Fruit fly (Drosophila melanogaster) whole organism, embryonic: Measurements from ENCODE around the gene Drep4.

ENCODE experiments used
- Abd-B ChIP-seq: fragments of 200-800 bp; sonication (Bioruptor generic); optimal IDR thresholded peaks from 2 replicates; lab custom pipeline; 2018; ENCODE audit warnings: missing biosample characterization, mild to moderate bottlenecking, missing genetic modification characterization, moderate library complexity
- CG10209 ChIP-seq: fragments of 200-800 bp; sonication (Bioruptor generic); optimal IDR thresholded peaks from 3 replicates; lab custom pipeline; 2017; ENCODE audit warnings: missing biosample characterization, mild to moderate bottlenecking, missing genetic modification characterization, missing genetic modification reagents
- CG1024 ChIP-seq: fragments of 200-800 bp; sonication (Bioruptor generic); IDR thresholded peaks from 2 replicates; pipeline ENCODE4 v1.3.6; 2022; ENCODE audit warnings: missing biosample characterization, missing genetic modification characterization
- CG10654 ChIP-seq: fragments of 200-800 bp; sonication (Bioruptor generic); optimal IDR thresholded peaks from 2 replicates; lab custom pipeline; 2016; ENCODE audit warnings: missing biosample characterization, missing genetic modification characterization
- CG12071 ChIP-seq: fragments of 200-800 bp; sonication (Bioruptor generic); optimal IDR thresholded peaks from 3 replicates; lab custom pipeline; 2018; ENCODE audit warnings: missing biosample characterization, mild to moderate bottlenecking, missing genetic modification characterization
- CG15479 ChIP-seq: fragments of 200-800 bp; sonication (Bioruptor generic); optimal IDR thresholded peaks from 3 replicates; lab custom pipeline; 2019; ENCODE audit warnings: missing biosample characterization, mild to moderate bottlenecking, missing genetic modification characterization, moderate library complexity
- CG15601 ChIP-seq: fragments of 200-800 bp; sonication (Bioruptor generic); optimal IDR thresholded peaks from 3 replicates; lab custom pipeline; 2019; ENCODE audit warnings: missing biosample characterization, mild to moderate bottlenecking, missing genetic modification characterization, moderate library complexity
- CG18262 ChIP-seq: fragments of 200-800 bp; optimal IDR thresholded peaks from 3 replicates; lab custom pipeline; 2019; ENCODE audit warnings: missing biosample characterization, mild to moderate bottlenecking, missing genetic modification characterization, moderate library complexity
- CG3838 ChIP-seq: fragments of 200-800 bp; sonication (Bioruptor generic); optimal IDR thresholded peaks from 3 replicates; lab custom pipeline; 2016; ENCODE audit warnings: missing biosample characterization, missing genetic modification characterization
- CG4328 ChIP-seq: fragments of 200-800 bp; sonication (Bioruptor generic); optimal IDR thresholded peaks from 3 replicates; lab custom pipeline; 2017; ENCODE audit warnings: missing biosample characterization, missing genetic modification reagents, missing genetic modification characterization
- CG4854 ChIP-seq: fragments of 200-800 bp; sonication (Bioruptor generic); optimal IDR thresholded peaks from 2 replicates; lab custom pipeline; 2016; ENCODE audit warnings: missing biosample characterization, missing genetic modification characterization, inconsistent platforms
- CG6683 ChIP-seq: fragments of 200-800 bp; sonication (Bioruptor generic); optimal IDR thresholded peaks from 2 replicates; lab custom pipeline; 2017; ENCODE audit warnings: missing biosample characterization, mild to moderate bottlenecking, missing genetic modification characterization, missing genetic modification reagents
- CG7556 ChIP-seq: fragments of 200-800 bp; sonication (Bioruptor generic); optimal IDR thresholded peaks from 2 replicates; lab custom pipeline; 2017; ENCODE audit warnings: missing biosample characterization, mild to moderate bottlenecking, missing genetic modification characterization
- CG9609 ChIP-seq: fragments of 200-800 bp; sonication (Bioruptor generic); optimal IDR thresholded peaks from 3 replicates; lab custom pipeline; 2016; ENCODE audit warnings: missing biosample characterization, missing genetic modification characterization
- CG9727 ChIP-seq: fragments of 200-800 bp; sonication (Bioruptor generic); optimal IDR thresholded peaks from 3 replicates; lab custom pipeline; 2017; ENCODE audit warnings: missing biosample characterization, mild to moderate bottlenecking, missing genetic modification characterization
- CHES-1-like ChIP-seq: fragments of 200-800 bp; sonication (Bioruptor generic); optimal IDR thresholded peaks from 2 replicates; lab custom pipeline; 2016; ENCODE audit warnings: missing biosample characterization, missing genetic modification characterization
- CoRest ChIP-seq: fragments of 200-800 bp; sonication (Bioruptor generic); optimal IDR thresholded peaks from 3 replicates; lab custom pipeline; 2018; ENCODE audit warnings: missing biosample characterization, mild to moderate bottlenecking, missing genetic modification characterization, moderate library complexity
- Dref ChIP-seq: fragments of 200-800 bp; sonication (Bioruptor generic); IDR thresholded peaks from 2 replicates; pipeline ENCODE4 v1.3.6; 2022; ENCODE audit warnings: missing biosample characterization, missing genetic modification characterization
- E2f1 ChIP-seq: fragments of 200-800 bp; sonication (Bioruptor generic); IDR thresholded peaks from 2 replicates; pipeline ENCODE4 v1.3.6; 2022; ENCODE audit warnings: missing biosample characterization, missing genetic modification characterization
- Eip74EF ChIP-seq, 2 experiments: fragments of 200-800 bp in 1 of 2; fragments of >200 bp in 1 of 2; sonication (Bioruptor generic) in 1 of 2; optimal IDR thresholded peaks; 2 replicates each; lab custom pipeline; 2017 to 2019; ENCODE audit warnings: missing biosample characterization in 2 of 2, missing genetic modification characterization in 2 of 2, mild to moderate bottlenecking in 1 of 2, moderate library complexity in 1 of 2
- Ets65A ChIP-seq: fragments of 200-800 bp; sonication (Bioruptor generic); peaks from one replicate; lab custom pipeline; 2016; ENCODE audit warnings: missing biosample characterization, missing genetic modification characterization
- Ets97D ChIP-seq: fragments of 200-800 bp; sonication (Bioruptor generic); optimal IDR thresholded peaks from 3 replicates; lab custom pipeline; 2016; ENCODE audit warnings: missing biosample characterization, missing genetic modification characterization
- GATAe ChIP-seq: fragments of 200-800 bp; sonication (Bioruptor generic); conservative IDR thresholded peaks from 2 replicates; pipeline ENCODE4 v1.3.6; 2022; ENCODE audit warnings: missing biosample characterization, missing genetic modification characterization
- Gug ChIP-seq: fragments of 200-800 bp; sonication (Bioruptor generic); IDR thresholded peaks from 4 replicates; pipeline ENCODE4 v1.3.6; 2022; ENCODE audit warnings: missing biosample characterization, missing genetic modification characterization
- Jarid2 ChIP-seq: fragments of 200-800 bp; sonication (Bioruptor generic); optimal IDR thresholded peaks from 3 replicates; lab custom pipeline; 2017; ENCODE audit warnings: mild to moderate bottlenecking, missing biosample characterization, missing genetic modification reagents, missing genetic modification characterization
- Kr ChIP-seq: fragments of 200-800 bp; sonication (Bioruptor generic); optimal IDR thresholded peaks from 2 replicates; lab custom pipeline; 2017; ENCODE audit warnings: missing biosample characterization, mild to moderate bottlenecking, missing genetic modification characterization
- Max ChIP-seq: fragments of 200-800 bp; sonication (Bioruptor generic); optimal IDR thresholded peaks from 2 replicates; lab custom pipeline; 2016; ENCODE audit warnings: missing biosample characterization, mild to moderate bottlenecking, missing genetic modification characterization
- Med ChIP-seq: fragments of 200-800 bp; sonication (Bioruptor generic); peaks from one replicate; lab custom pipeline; 2016; ENCODE audit warnings: missing biosample characterization, missing genetic modification characterization, mild to moderate bottlenecking, inconsistent platforms, moderate library complexity
- NK7.1 ChIP-seq: fragments of 200-800 bp; sonication (Bioruptor generic); optimal IDR thresholded peaks from 3 replicates; lab custom pipeline; 2016; ENCODE audit warnings: missing biosample characterization, missing genetic modification characterization
- Optix ChIP-seq: fragments of 200-800 bp; sonication (Bioruptor generic); IDR thresholded peaks from 3 replicates; pipeline ENCODE4 v1.3.6; 2022; ENCODE audit warnings: missing biosample characterization, missing genetic modification characterization
- Trl ChIP-seq, 3 experiments: fragments of >200 bp in 2 of 3; fragments of 200-800 bp in 1 of 3; sonication (Bioruptor generic) in 1 of 3; optimal IDR thresholded peaks; 2 replicates in 1 of 3; 3 replicates in 2 of 3; lab custom pipeline; 2016 to 2017; ENCODE audit warnings: missing biosample characterization in 1 of 3, missing genetic modification characterization in 1 of 3
- cad ChIP-seq: fragments of >200 bp; optimal IDR thresholded peaks from 2 replicates; lab custom pipeline; 2017; ENCODE audit warnings: missing biosample characterization, missing genetic modification characterization
- dm ChIP-seq: fragments of 200-800 bp; sonication (Bioruptor generic); optimal IDR thresholded peaks from 3 replicates; lab custom pipeline; 2016; ENCODE audit warnings: missing biosample characterization, missing genetic modification characterization
- dysf ChIP-seq: fragments of 200-800 bp; sonication (Bioruptor generic); IDR thresholded peaks from 3 replicates; pipeline ENCODE4 v1.3.6; 2022; ENCODE audit warnings: missing biosample characterization, missing genetic modification characterization
- eve ChIP-seq, 2 experiments: fragments of >200 bp; optimal IDR thresholded peaks; 2 replicates each; lab custom pipeline; 2017; ENCODE audit warnings: missing biosample characterization in 2 of 2, missing genetic modification characterization in 2 of 2
- ftz-f1 ChIP-seq: fragments of 200-800 bp; sonication (Bioruptor generic); optimal IDR thresholded peaks from 2 replicates; lab custom pipeline; 2016; ENCODE audit warnings: missing biosample characterization, missing genetic modification characterization
- hkb ChIP-seq, 2 experiments: fragments of 200-800 bp in 1 of 2; fragments of >200 bp in 1 of 2; sonication (Bioruptor generic) in 1 of 2; IDR thresholded peaks in 1 of 2; optimal IDR thresholded peaks in 1 of 2; 2 replicates each; pipeline versions ENCODE4 v1.3.6 to Lab custom; 2017 to 2022; ENCODE audit warnings: missing biosample characterization in 1 of 2, missing genetic modification characterization in 1 of 2
- ind ChIP-seq: fragments of 200-800 bp; sonication (Bioruptor generic); optimal IDR thresholded peaks from 3 replicates; lab custom pipeline; 2016; ENCODE audit warnings: missing biosample characterization, missing genetic modification characterization
- nmo ChIP-seq: fragments of 200-800 bp; sonication (Bioruptor generic); optimal IDR thresholded peaks from 2 replicates; lab custom pipeline; 2018; ENCODE audit warnings: missing biosample characterization, mild to moderate bottlenecking, missing genetic modification characterization, moderate library complexity
- onecut ChIP-seq: fragments of 200-800 bp; sonication (Bioruptor generic); IDR thresholded peaks from 2 replicates; pipeline ENCODE4 v1.3.6; 2022; ENCODE audit warnings: missing biosample characterization, missing genetic modification characterization
- p53 ChIP-seq: fragments of 200-800 bp; sonication (Bioruptor generic); optimal IDR thresholded peaks from 2 replicates; lab custom pipeline; 2016; ENCODE audit warnings: missing biosample characterization, missing genetic modification characterization
- run ChIP-seq: fragments of 200-800 bp; sonication (Bioruptor generic); optimal IDR thresholded peaks from 3 replicates; lab custom pipeline; 2018; ENCODE audit warnings: missing biosample characterization, mild to moderate bottlenecking, missing genetic modification characterization
- sens ChIP-seq: fragments of 200-800 bp; sonication (Bioruptor generic); peaks from one replicate; lab custom pipeline; 2016; ENCODE audit warnings: missing biosample characterization, missing genetic modification characterization
- zen ChIP-seq: fragments of 200-800 bp; sonication (Bioruptor generic); optimal IDR thresholded peaks from 3 replicates; lab custom pipeline; 2018; ENCODE audit warnings: missing biosample characterization, mild to moderate bottlenecking, missing genetic modification characterization, moderate library complexity

Drep4 gene

DNA sequence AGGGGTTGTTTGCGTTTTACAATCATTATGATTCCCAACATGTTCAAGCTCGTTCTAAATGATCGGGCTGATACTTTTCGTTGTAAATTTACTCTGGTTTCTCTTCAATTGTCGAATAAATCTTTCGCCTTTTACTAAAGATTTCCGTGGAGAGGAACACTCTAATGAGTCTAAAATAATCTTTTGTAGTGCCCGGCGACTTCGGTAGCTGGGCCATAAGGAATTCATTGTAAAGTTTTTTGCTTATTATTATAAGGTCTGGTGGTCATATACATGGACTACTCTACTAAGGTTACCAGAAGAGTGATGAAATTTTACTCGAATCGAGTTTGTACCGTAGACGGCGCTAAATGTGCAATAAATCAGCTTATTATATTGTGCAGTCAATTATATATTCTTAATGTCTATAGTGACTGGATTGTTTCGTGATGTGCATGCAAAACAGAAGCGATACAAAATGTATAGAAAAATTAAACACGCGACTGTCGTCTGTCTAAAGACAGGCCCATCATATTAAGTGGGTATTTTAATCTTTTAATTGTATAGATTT is 41.4 kb downstream of the Drep4 start (continued):
- no peak for TF ChIP-seq CG4328
- TF ChIP-seq CG12071 (GFP tag; lab: Kevin White, UChicago), result no peak
- TF ChIP-seq E2f1, result no peak
- no peak for TF ChIP-seq CG9609
- peak; percentile 60 for TF ChIP-seq Med (GFP tag; lab: Kevin White, UChicago)
- peak; percentile 10 for TF ChIP-seq zen
- peak; percentile 81 for TF ChIP-seq sens (GFP tag; lab: Kevin White, UChicago)

DNA sequence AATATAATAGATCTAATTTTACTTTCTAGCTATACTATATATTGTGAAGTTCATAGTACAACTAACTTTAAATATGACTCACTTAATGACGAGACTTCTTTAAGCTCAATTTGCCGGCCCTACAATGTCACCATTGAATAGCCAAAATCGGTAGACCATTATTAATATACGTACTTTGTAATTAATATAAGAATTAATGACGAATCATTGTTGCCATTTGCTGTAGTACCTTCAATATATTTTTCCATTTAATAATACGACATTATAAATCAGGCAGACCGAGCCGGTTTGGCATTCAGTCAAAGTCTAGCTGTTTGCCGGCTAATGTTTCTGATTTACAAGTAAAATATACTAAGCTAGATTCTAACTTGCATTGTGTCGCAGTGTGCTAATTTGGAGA is 46.6 kb downstream of the Drep4 start, which contains the start of gene Jhbp13:
Gene Jhbp13 (plus strand): TSS at position 301 of the 400 bp plus-strand sequence.
- TF ChIP-seq Abd-B (GFP tag; lab: Kevin White, UChicago), result no peak
- TF ChIP-seq nmo (GFP tag; lab: Kevin White, UChicago), result no peak
- TF ChIP-seq, all 482 proteins: peak for 0

DNA sequence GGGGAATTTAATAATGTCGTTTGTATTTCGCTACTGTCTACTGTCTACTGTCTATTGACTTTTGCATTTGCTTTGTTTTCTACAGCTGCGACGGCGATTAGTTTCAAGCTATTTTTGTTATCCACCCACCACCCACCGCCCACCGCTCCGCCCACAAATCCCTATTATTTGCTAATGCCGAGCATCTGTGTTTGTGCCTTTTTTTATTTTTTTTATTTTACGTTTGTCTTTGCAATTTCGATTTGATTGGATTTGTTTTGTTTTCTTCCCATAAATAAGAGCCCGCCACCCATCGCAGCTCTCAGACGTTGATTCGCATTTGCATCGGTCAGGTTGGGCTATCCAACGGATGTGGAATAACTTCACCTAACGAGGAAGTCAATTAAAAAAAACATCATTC is 50.1 kb downstream of the Drep4 start, which contains the start of gene Jhbp14:
Gene Jhbp14 (plus strand): TSS at position 301 of the 400 bp plus-strand sequence.
- TF ChIP-seq eve (GFP tag; optimal IDR thresholded peaks at IDR 0.05; lab: Kevin White, UChicago) (no peak), Dref (no peak), dysf (no peak), Optix (no peak), Trl (optimal IDR thresholded peaks at IDR 0.05; lab: Kevin White, UChicago) (no peak), Trl (GFP tag; optimal IDR thresholded peaks at IDR 0.05; lab: Kevin White, UChicago) (no peak), run (no peak), CG4854 (GFP tag; lab: Kevin White, UChicago) (no peak), GATAe (GFP tag; lab: Robert Waterston, UW) (no peak)

DNA sequence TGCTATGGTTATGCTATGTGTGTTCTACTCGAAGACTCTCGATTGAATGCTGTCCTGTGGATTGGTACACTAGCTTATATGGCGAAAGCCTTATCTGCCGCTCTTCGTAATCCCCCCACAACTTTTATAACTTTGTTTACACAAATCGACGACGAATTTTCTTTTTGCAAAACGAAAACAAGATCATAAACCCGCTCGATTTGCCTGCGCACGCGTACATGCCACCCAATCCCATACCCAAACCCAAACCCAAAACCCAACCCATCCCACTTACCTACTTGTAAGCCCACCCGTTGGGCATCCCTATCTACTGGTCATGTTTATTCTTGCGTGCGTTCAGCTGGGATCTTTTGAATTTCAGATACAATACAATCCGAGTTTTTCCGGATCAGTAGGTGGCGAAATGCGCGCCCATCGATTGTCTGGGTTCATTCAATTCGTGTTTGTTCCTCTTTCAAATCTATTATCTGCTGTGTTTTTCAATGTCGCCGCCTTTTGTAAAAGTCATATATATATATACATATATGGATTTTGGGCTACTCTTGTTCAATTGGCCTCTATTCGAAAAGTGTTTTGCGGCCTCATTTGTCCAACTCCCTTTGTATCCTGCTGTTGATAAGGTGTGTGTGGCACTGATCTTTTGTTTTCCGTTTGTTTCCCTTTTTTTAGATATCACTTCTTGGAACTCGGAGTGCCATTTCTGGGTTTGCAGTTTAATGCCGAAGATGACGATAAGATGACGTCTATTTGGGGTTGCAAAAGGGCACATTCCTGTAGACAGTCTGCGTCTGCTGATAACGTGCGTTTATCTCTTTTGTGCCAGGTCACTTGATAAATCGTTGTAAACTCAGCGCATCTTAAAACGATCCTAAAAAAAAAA is 51.4 kb downstream of the Drep4 start, which contains the start of gene Mabi:
Gene Mabi (minus strand): TSS at position 51 of the 880 bp plus-strand sequence.
- no peak for TF ChIP-seq CG15601 (tag; lab: Kevin White, UChicago)
- TF ChIP-seq Jarid2 (GFP tag; lab: Kevin White, UChicago), result no peak
- TF ChIP-seq Ets97D, result no peak
- no peak for TF ChIP-seq CoRest
- TF ChIP-seq Kr (GFP tag; lab: Kevin White, UChicago), result peak; percentile 63
- TF ChIP-seq CHES-1-like (GFP tag; lab: Kevin White, UChicago), result no peak
- no peak for TF ChIP-seq CG12071 (GFP tag; lab: Kevin White, UChicago)
- no peak for TF ChIP-seq CG9727 (GFP tag; lab: Kevin White, UChicago)
- TF ChIP-seq CG7556 (GFP tag; lab: Kevin White, UChicago), result no peak
- TF ChIP-seq NK7.1 (GFP tag; lab: Kevin White, UChicago), result no peak
- no peak for TF ChIP-seq Gug
- TF ChIP-seq CG1024 (GFP tag; lab: Robert Waterston, UW), result no peak
- no peak for TF ChIP-seq Max (GFP tag; lab: Kevin White, UChicago)
- no peak for TF ChIP-seq ind (GFP tag; lab: Kevin White, UChicago)
- no peak for TF ChIP-seq Eip74EF (GFP tag; optimal IDR thresholded peaks at IDR 0.05; lab: Kevin White, UChicago)
- peak; percentile 36 for TF ChIP-seq Ets65A
- peak; percentile 100 for TF ChIP-seq CG15479 (GFP tag; lab: Kevin White, UChicago)
- TF ChIP-seq ftz-f1 (GFP tag; lab: Kevin White, UChicago), result no peak
- TF ChIP-seq p53, result peak; percentile 57
- no peak for TF ChIP-seq CG18262
- no peak for TF ChIP-seq onecut
- no peak for TF ChIP-seq hkb (optimal IDR thresholded peaks at IDR 0.05; lab: Kevin White, UChicago)
- TF ChIP-seq hkb (GFP tag; IDR thresholded peaks at IDR 0.05; lab: Robert Waterston, UW), result no peak
- TF ChIP-seq CG10209 (GFP tag; lab: Kevin White, UChicago), result no peak
- peak; percentile 32 for TF ChIP-seq cad
- TF ChIP-seq dm (GFP tag; lab: Kevin White, UChicago), result no peak
- TF ChIP-seq CG10654 (GFP tag; lab: Kevin White, UChicago), result no peak
- TF ChIP-seq CG6683 (GFP tag; lab: Kevin White, UChicago), result no peak
- no peak for TF ChIP-seq CG3838 (GFP tag; lab: Kevin White, UChicago)
